Worm (Caenorhabditis elegans) whole organism, L4/young adult: ENCODE data around the gene srw-54.

Source experiments
- W03F9.2 ChIP-seq: fragments of 150-350 bp; optimal IDR thresholded peaks from 2 replicates; lab custom pipeline; 2014; ENCODE audit warnings: missing biosample characterization, missing genetic modification characterization
- dao-5 ChIP-seq: sonication (generic microtip); optimal IDR thresholded peaks from 2 replicates; lab custom pipeline; 2016; ENCODE audit warnings: missing genotype, missing genetic modification characterization, moderate library complexity, missing compliant biosample characterization
- him-1 ChIP-seq: sonication (generic microtip); optimal IDR thresholded peaks from 2 replicates; lab custom pipeline; 2016; ENCODE audit warnings: missing genotype, missing genetic modification reagents, missing genetic modification characterization, missing compliant biosample characterization

DNA sequence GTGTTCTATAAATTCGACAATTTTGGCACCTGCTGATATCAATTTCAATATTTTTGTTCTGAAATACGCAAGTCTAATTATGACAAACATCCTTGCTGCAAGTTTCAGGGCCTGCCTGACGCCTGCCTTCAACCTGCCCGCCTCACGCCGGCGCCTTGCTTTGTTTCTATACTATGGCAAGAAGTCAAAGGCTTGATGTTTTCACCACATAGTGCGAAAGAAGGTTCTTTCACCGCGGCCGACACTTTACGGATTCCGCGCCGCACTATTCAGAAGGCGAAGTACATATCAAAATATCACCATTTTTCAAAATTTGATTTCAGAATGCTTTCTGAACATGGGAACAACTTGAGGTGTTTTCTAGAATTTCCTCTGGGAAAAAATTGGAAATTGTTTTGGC lies 21.6 kb upstream of the srw-54 start:
- TF ChIP-seq dao-5 (tag; lab: Kevin White, UChicago) (no peak), him-1 (tag; lab: Kevin White, UChicago) (no peak), W03F9.2 (no peak)
